Fruit fly (Drosophila melanogaster) whole organism, embryonic: ENCODE results near the gene tst.
A peak's percentile ranks its signal among the peaks of the same experiment; 100 is the strongest.

Experiments used
- Abd-B ChIP-seq: fragments of 200-800 bp; sonication (Bioruptor generic); optimal IDR thresholded peaks from 2 replicates; lab custom pipeline; 2018; ENCODE audit warnings: missing biosample characterization, mild to moderate bottlenecking, missing genetic modification characterization, moderate library complexity
- Adf1 ChIP-seq: fragments of 200-800 bp; sonication (Bioruptor generic); IDR thresholded peaks from 2 replicates; pipeline ENCODE4 v1.3.6; 2022; ENCODE audit warnings: missing biosample characterization, missing genetic modification characterization
- B-H2 ChIP-seq: fragments of 200-800 bp; sonication (Bioruptor generic); optimal IDR thresholded peaks from 2 replicates; lab custom pipeline; 2018; ENCODE audit warnings: missing biosample characterization, mild to moderate bottlenecking, missing genetic modification characterization
- BEAF-32 ChIP-seq: fragments of 200-800 bp; sonication (Bioruptor generic); optimal IDR thresholded peaks from 3 replicates; lab custom pipeline; 2017; ENCODE audit warnings: missing biosample characterization, missing genetic modification characterization, mild to moderate bottlenecking, moderate library complexity, missing genetic modification reagents
- C15 ChIP-seq: fragments of 200-800 bp; sonication (Bioruptor generic); IDR thresholded peaks from 3 replicates; pipeline ENCODE4 v1.3.6; 2022; ENCODE audit warnings: missing biosample characterization, missing genetic modification characterization
- CG10267 ChIP-seq: fragments of 200-800 bp; sonication (Bioruptor generic); optimal IDR thresholded peaks from 2 replicates; lab custom pipeline; 2018; ENCODE audit warnings: missing biosample characterization, mild to moderate bottlenecking, missing genetic modification characterization, moderate library complexity
- CG12299 ChIP-seq: fragments of 200-800 bp; sonication (Bioruptor generic); optimal IDR thresholded peaks from 2 replicates; lab custom pipeline; 2018; ENCODE audit warnings: missing biosample characterization, mild to moderate bottlenecking, missing genetic modification characterization
- CG13123 ChIP-seq: fragments of 200-800 bp; sonication (Bioruptor generic); optimal IDR thresholded peaks from 2 replicates; lab custom pipeline; 2016; ENCODE audit warnings: missing biosample characterization, missing genetic modification characterization
- CG13424 ChIP-seq: fragments of 200-800 bp; sonication (Bioruptor generic); optimal IDR thresholded peaks from 2 replicates; lab custom pipeline; 2019; ENCODE audit warnings: missing biosample characterization, mild to moderate bottlenecking, missing genetic modification characterization, moderate library complexity
- CG14441 ChIP-seq: fragments of 200-800 bp; sonication (Bioruptor generic); IDR thresholded peaks from 2 replicates; pipeline ENCODE4 v1.3.6; 2022; ENCODE audit warnings: missing biosample characterization, missing genetic modification characterization
- CG15514 ChIP-seq: fragments of 200-800 bp; sonication (Bioruptor generic); optimal IDR thresholded peaks from 3 replicates; lab custom pipeline; 2017; ENCODE audit warnings: missing biosample characterization, missing genetic modification characterization, mild to moderate bottlenecking, moderate library complexity, missing genetic modification reagents
- CG16813 ChIP-seq: fragments of 200-800 bp; sonication (Bioruptor generic); IDR thresholded peaks from 3 replicates; pipeline ENCODE4 v1.3.6; 2022; ENCODE audit warnings: missing biosample characterization, missing genetic modification characterization; ENCODE audit not compliant: partially characterized antibody
- CG17612 ChIP-seq: fragments of 200-800 bp; sonication (Bioruptor generic); IDR thresholded peaks from 2 replicates; pipeline ENCODE4 v1.3.6; 2022; ENCODE audit warnings: missing biosample characterization, missing genetic modification characterization
- CG34224 ChIP-seq: fragments of 200-800 bp; sonication (Bioruptor generic); IDR thresholded peaks from 3 replicates; pipeline ENCODE4 v1.3.6; 2022; ENCODE audit warnings: missing biosample characterization, missing genetic modification characterization; ENCODE audit not compliant: partially characterized antibody
- CG4282 ChIP-seq: fragments of 200-800 bp; sonication (Bioruptor generic); optimal IDR thresholded peaks from 2 replicates; lab custom pipeline; 2016; ENCODE audit warnings: missing biosample characterization, missing genetic modification characterization
- CG4730 ChIP-seq: fragments of 200-800 bp; sonication (Bioruptor generic); IDR thresholded peaks from 2 replicates; pipeline ENCODE4 v1.3.6; 2022; ENCODE audit warnings: missing biosample characterization, missing genetic modification characterization
- CG6683 ChIP-seq: fragments of 200-800 bp; sonication (Bioruptor generic); optimal IDR thresholded peaks from 2 replicates; lab custom pipeline; 2017; ENCODE audit warnings: missing biosample characterization, mild to moderate bottlenecking, missing genetic modification characterization, missing genetic modification reagents
- CG8765 ChIP-seq: fragments of 200-800 bp; sonication (Bioruptor generic); IDR thresholded peaks from 2 replicates; pipeline ENCODE4 v1.3.6; 2022; ENCODE audit warnings: missing biosample characterization, missing genetic modification characterization
- CkIIα-i1 ChIP-seq: fragments of 200-800 bp; sonication (Bioruptor generic); IDR thresholded peaks from 2 replicates; pipeline ENCODE4 v1.3.6; 2022; ENCODE audit warnings: missing biosample characterization, missing genetic modification characterization
- D19B ChIP-seq: fragments of 200-800 bp; sonication (Bioruptor generic); optimal IDR thresholded peaks from 2 replicates; lab custom pipeline; 2017; ENCODE audit warnings: missing biosample characterization, mild to moderate bottlenecking, missing genetic modification characterization
- Deaf1 ChIP-seq: fragments of 200-800 bp; optimal IDR thresholded peaks from 3 replicates; lab custom pipeline; 2019; ENCODE audit warnings: missing biosample characterization, mild to moderate bottlenecking, missing genetic modification characterization, moderate library complexity
- Dip2 ChIP-seq: fragments of 200-800 bp; sonication (Bioruptor generic); IDR thresholded peaks from 2 replicates; pipeline ENCODE4 v1.3.6; 2022; ENCODE audit warnings: missing biosample characterization, missing genetic modification characterization
- Dp ChIP-seq: fragments of 200-800 bp; sonication (Bioruptor generic); optimal IDR thresholded peaks from 2 replicates; lab custom pipeline; 2018; ENCODE audit warnings: missing biosample characterization, mild to moderate bottlenecking, missing genetic modification characterization, moderate library complexity
- Drgx ChIP-seq: fragments of 200-800 bp; sonication (Bioruptor generic); IDR thresholded peaks from 2 replicates; pipeline ENCODE4 v1.3.6; 2022; ENCODE audit warnings: missing biosample characterization, missing genetic modification characterization
- ERR ChIP-seq: fragments of 200-800 bp; sonication (Bioruptor generic); optimal IDR thresholded peaks from 2 replicates; lab custom pipeline; 2016; ENCODE audit warnings: missing biosample characterization, missing genetic modification characterization
- H15 ChIP-seq: fragments of 200-800 bp; sonication (Bioruptor generic); IDR thresholded peaks from 3 replicates; pipeline ENCODE4 v1.3.6; 2022; ENCODE audit warnings: missing biosample characterization, missing genetic modification characterization
- HHEX ChIP-seq: fragments of 200-800 bp; sonication (Bioruptor generic); optimal IDR thresholded peaks from 3 replicates; lab custom pipeline; 2017; ENCODE audit warnings: missing biosample characterization, mild to moderate bottlenecking, missing genetic modification characterization, missing genetic modification reagents
- HLH54F ChIP-seq: fragments of 200-800 bp; sonication (Bioruptor generic); optimal IDR thresholded peaks from 3 replicates; lab custom pipeline; 2016; ENCODE audit warnings: missing biosample characterization, missing genetic modification characterization
- Kr ChIP-seq: fragments of 200-800 bp; sonication (Bioruptor generic); optimal IDR thresholded peaks from 2 replicates; lab custom pipeline; 2017; ENCODE audit warnings: missing biosample characterization, mild to moderate bottlenecking, missing genetic modification characterization
- Med ChIP-seq: fragments of 200-800 bp; sonication (Bioruptor generic); peaks from one replicate; lab custom pipeline; 2016; ENCODE audit warnings: missing biosample characterization, missing genetic modification characterization, mild to moderate bottlenecking, inconsistent platforms, moderate library complexity
- NC2α ChIP-seq: fragments of 200-800 bp; sonication (Bioruptor generic); optimal IDR thresholded peaks from 2 replicates; lab custom pipeline; 2016; ENCODE audit warnings: missing biosample characterization, missing genetic modification characterization
- Oaz ChIP-seq: fragments of 200-800 bp; sonication (Bioruptor generic); IDR thresholded peaks from 2 replicates; pipeline ENCODE4 v1.3.6; 2022; ENCODE audit warnings: missing biosample characterization, missing genetic modification characterization
- Rx ChIP-seq: fragments of 200-800 bp; sonication (Bioruptor generic); IDR thresholded peaks from 2 replicates; pipeline ENCODE4 v1.3.6; 2022; ENCODE audit warnings: missing biosample characterization, missing genetic modification characterization
- Side ChIP-seq: fragments of 200-800 bp; sonication (Bioruptor generic); optimal IDR thresholded peaks from 2 replicates; lab custom pipeline; 2016; ENCODE audit warnings: missing biosample characterization, missing genetic modification characterization
- Trl ChIP-seq, 3 experiments: fragments of >200 bp in 2 of 3; fragments of 200-800 bp in 1 of 3; sonication (Bioruptor generic) in 1 of 3; optimal IDR thresholded peaks; 2 replicates in 1 of 3; 3 replicates in 2 of 3; lab custom pipeline; 2016 to 2017; ENCODE audit warnings: missing biosample characterization in 1 of 3, missing genetic modification characterization in 1 of 3
- ara ChIP-seq: fragments of 200-800 bp; sonication (Bioruptor generic); IDR thresholded peaks from 2 replicates; pipeline ENCODE4 v1.3.6; 2022; ENCODE audit warnings: missing biosample characterization, missing genetic modification characterization
- cg ChIP-seq: fragments of 200-800 bp; sonication (Bioruptor generic); optimal IDR thresholded peaks from 3 replicates; lab custom pipeline; 2019; ENCODE audit warnings: missing biosample characterization, mild to moderate bottlenecking, missing genetic modification characterization, moderate library complexity
- chif ChIP-seq, 2 experiments: fragments of 200-800 bp; sonication (Bioruptor generic); optimal IDR thresholded peaks; 3 replicates each; lab custom pipeline; 2016; ENCODE audit warnings: missing biosample characterization in 2 of 2, missing genetic modification characterization in 2 of 2
- ci ChIP-seq: fragments of 200-800 bp; sonication (Bioruptor generic); IDR thresholded peaks from 3 replicates; pipeline ENCODE4 v1.3.6; 2022; ENCODE audit warnings: missing biosample characterization, missing genetic modification characterization
- ems ChIP-seq: fragments of 200-800 bp; sonication (Bioruptor generic); optimal IDR thresholded peaks from 3 replicates; lab custom pipeline; 2016; ENCODE audit warnings: missing biosample characterization, missing genetic modification characterization
- fu2 ChIP-seq: fragments of 200-800 bp; sonication (Bioruptor generic); optimal IDR thresholded peaks from 2 replicates; lab custom pipeline; 2016; ENCODE audit warnings: missing biosample characterization, missing genetic modification characterization
- jumu ChIP-seq: fragments of 200-800 bp; sonication (Bioruptor generic); optimal IDR thresholded peaks from 3 replicates; lab custom pipeline; 2016; ENCODE audit warnings: missing biosample characterization, missing genetic modification characterization
- ken ChIP-seq: fragments of 200-800 bp; sonication (Bioruptor generic); IDR thresholded peaks from 3 replicates; pipeline ENCODE4 v1.3.6; 2022; ENCODE audit warnings: missing biosample characterization, missing genetic modification characterization
- lola ChIP-seq, 3 experiments: fragments of >200 bp in 2 of 3; fragments of 200-800 bp in 1 of 3; sonication (Bioruptor generic) in 1 of 3; optimal IDR thresholded peaks; 2 replicates each; lab custom pipeline; 2017 to 2019; ENCODE audit warnings: missing biosample characterization in 3 of 3, missing genetic modification characterization in 3 of 3, mild to moderate bottlenecking in 1 of 3, moderate library complexity in 1 of 3
- pros ChIP-seq: fragments of 200-800 bp; sonication (Bioruptor generic); optimal IDR thresholded peaks from 3 replicates; lab custom pipeline; 2019; ENCODE audit warnings: missing biosample characterization, mild to moderate bottlenecking, missing genetic modification characterization, moderate library complexity
- pum ChIP-seq: fragments of 200-800 bp; sonication (Bioruptor generic); optimal IDR thresholded peaks from 2 replicates; lab custom pipeline; 2016; ENCODE audit warnings: missing biosample characterization, missing genetic modification characterization
- pzg ChIP-seq: fragments of 200-800 bp; sonication (Bioruptor generic); optimal IDR thresholded peaks from 3 replicates; lab custom pipeline; 2018; ENCODE audit warnings: missing biosample characterization, mild to moderate bottlenecking, missing genetic modification characterization, moderate library complexity
- slou ChIP-seq: fragments of 200-800 bp; sonication (Bioruptor generic); optimal IDR thresholded peaks from 3 replicates; lab custom pipeline; 2016; ENCODE audit warnings: missing biosample characterization, missing genetic modification characterization
- sna ChIP-seq: fragments of 200-800 bp; sonication (Bioruptor generic); IDR thresholded peaks from 2 replicates; pipeline ENCODE4 v1.3.6; 2022; ENCODE audit warnings: missing biosample characterization, missing genetic modification characterization; ENCODE audit not compliant: partially characterized antibody
- zen2 ChIP-seq: fragments of 200-800 bp; sonication (Bioruptor generic); IDR thresholded peaks from 3 replicates; pipeline ENCODE4 v1.3.6; 2022; ENCODE audit warnings: missing biosample characterization, missing genetic modification characterization; ENCODE audit not compliant: partially characterized antibody

The tst gene

dm6 chr3R:23790483-23791175 is 18.0 kb upstream of the tst start (continued):
- TF ChIP-seq CG4282 (GFP tag; lab: Kevin White, UChicago) (no peak), H15 (GFP tag; lab: Robert Waterston, UW) (no peak), pzg (GFP tag; lab: Kevin White, UChicago) (no peak), CG34224 (GFP tag; lab: Robert Waterston, UW) (no peak), CG4730 (GFP tag; lab: Robert Waterston, UW) (no peak), ci (GFP tag; lab: Robert Waterston, UW) (0 out of 3 replicates have a peak, but pooled peaks have one; percentile 35), CG15514 (GFP tag; lab: Kevin White, UChicago) (no peak), B-H2 (GFP tag; lab: Kevin White, UChicago) (no peak), sna (GFP tag; lab: Robert Waterston, UW) (no peak), ara (0 out of 2 replicates have a peak, but pooled peaks have one; percentile 17), Kr (GFP tag; lab: Kevin White, UChicago) (peak; percentile 77), cg (no peak), fu2 (GFP tag; lab: Kevin White, UChicago) (no peak), Dp (GFP tag; lab: Kevin White, UChicago) (no peak), CkIIα-i1 (GFP tag; lab: Robert Waterston, UW) (no peak), Drgx (GFP tag; lab: Robert Waterston, UW) (no peak), Abd-B (GFP tag; lab: Kevin White, UChicago) (peak; percentile 10), NC2α (GFP tag; lab: Kevin White, UChicago) (no peak), CG14441 (GFP tag; lab: Robert Waterston, UW) (no peak), Oaz (GFP tag; lab: Robert Waterston, UW) (no peak), ken (GFP tag; lab: Robert Waterston, UW) (no peak), Side (GFP tag; lab: Kevin White, UChicago) (no peak), lola (GFP tag; optimal IDR thresholded peaks at IDR 0.05; lab: Kevin White, UChicago) (no peak), Rx (no peak), pros (peak; percentile 54), CG13123 (GFP tag; lab: Kevin White, UChicago) (no peak), CG6683 (no peak), slou (GFP tag; lab: Kevin White, UChicago) (no peak), Deaf1 (tag; lab: Kevin White, UChicago) (no peak), CG8765 (GFP tag; lab: Robert Waterston, UW) (no peak), chif (GFP tag; optimal IDR thresholded peaks at IDR 0.05; lab: Kevin White, UChicago) (no peak), BEAF-32 (GFP tag; lab: Kevin White, UChicago) (no peak), pum (GFP tag; lab: Kevin White, UChicago) (no peak), ems (no peak), CG10267 (tag; lab: Kevin White, UChicago) (no peak), CG13424 (tag; lab: Kevin White, UChicago) (no peak), CG16813 (GFP tag; lab: Robert Waterston, UW) (no peak), Dip2 (no peak), ERR (GFP tag; lab: Kevin White, UChicago) (no peak), CG17612 (GFP tag; lab: Robert Waterston, UW) (no peak), zen2 (no peak), Med (peak; percentile 83), Trl (optimal IDR thresholded peaks at IDR 0.05; lab: Kevin White, UChicago) (no peak), Trl (GFP tag; optimal IDR thresholded peaks at IDR 0.05; lab: Kevin White, UChicago) (no peak), HHEX (no peak), Adf1 (GFP tag; lab: Robert Waterston, UW) (no peak), D19B (GFP tag; lab: Kevin White, UChicago) (no peak), jumu (no peak), C15 (GFP tag; lab: Robert Waterston, UW) (no peak), CG12299 (tag; lab: Kevin White, UChicago) (no peak), HLH54F (GFP tag; lab: Kevin White, UChicago) (no peak)
